Fruit fly (Drosophila melanogaster) whole organism, embryonic: Measurements from ENCODE around the gene Mkk4.
A peak's percentile ranks its signal among the peaks of the same experiment; 100 is the strongest.

Experiments
- Atf3 ChIP-seq: fragments of 200-800 bp; sonication (Bioruptor generic); optimal IDR thresholded peaks from 3 replicates; lab custom pipeline; 2016; ENCODE audit warnings: missing biosample characterization, missing genetic modification characterization
- Bteb2 ChIP-seq: fragments of 200-800 bp; sonication (Bioruptor generic); optimal IDR thresholded peaks from 2 replicates; lab custom pipeline; 2016; ENCODE audit warnings: missing biosample characterization, missing genetic modification characterization
- CG10209 ChIP-seq: fragments of 200-800 bp; sonication (Bioruptor generic); optimal IDR thresholded peaks from 3 replicates; lab custom pipeline; 2017; ENCODE audit warnings: missing biosample characterization, mild to moderate bottlenecking, missing genetic modification characterization, missing genetic modification reagents
- CG10654 ChIP-seq: fragments of 200-800 bp; sonication (Bioruptor generic); optimal IDR thresholded peaks from 2 replicates; lab custom pipeline; 2016; ENCODE audit warnings: missing biosample characterization, missing genetic modification characterization
- CG11085 ChIP-seq: fragments of 200-800 bp; sonication (Bioruptor generic); IDR thresholded peaks from 2 replicates; pipeline ENCODE4 v1.3.6; 2022; ENCODE audit warnings: missing biosample characterization, missing genetic modification characterization
- CG11093 ChIP-seq: fragments of 200-800 bp; sonication (Bioruptor generic); IDR thresholded peaks from 3 replicates; pipeline ENCODE4 v1.3.6; 2022; ENCODE audit warnings: missing biosample characterization, missing genetic modification characterization
- CG11695 ChIP-seq: fragments of 200-800 bp; sonication (Bioruptor generic); IDR thresholded peaks from 3 replicates; pipeline ENCODE4 v1.3.6; 2022; ENCODE audit warnings: missing biosample characterization, missing genetic modification characterization
- CG12219 ChIP-seq: fragments of 200-800 bp; sonication (Bioruptor generic); optimal IDR thresholded peaks from 3 replicates; lab custom pipeline; 2018; ENCODE audit warnings: missing biosample characterization, mild to moderate bottlenecking, missing genetic modification characterization
- CG12659 ChIP-seq: fragments of 200-800 bp; sonication (Bioruptor generic); optimal IDR thresholded peaks from 3 replicates; lab custom pipeline; 2017; ENCODE audit warnings: mild to moderate bottlenecking, missing biosample characterization, missing genetic modification reagents, missing genetic modification characterization
- CG1602 ChIP-seq: fragments of 200-800 bp; sonication (Bioruptor generic); optimal IDR thresholded peaks from 3 replicates; lab custom pipeline; 2016; ENCODE audit warnings: missing biosample characterization, missing genetic modification characterization
- CG17912 ChIP-seq: fragments of 200-800 bp; sonication (Bioruptor generic); optimal IDR thresholded peaks from 2 replicates; lab custom pipeline; 2018; ENCODE audit warnings: missing biosample characterization, mild to moderate bottlenecking, missing genetic modification characterization
- CG1792 ChIP-seq: fragments of 200-800 bp; sonication (Bioruptor generic); optimal IDR thresholded peaks from 2 replicates; lab custom pipeline; 2016; ENCODE audit warnings: missing biosample characterization, missing genetic modification characterization
- CG3407 ChIP-seq: fragments of 200-800 bp; sonication (Bioruptor generic); optimal IDR thresholded peaks from 2 replicates; lab custom pipeline; 2018; ENCODE audit warnings: missing biosample characterization, mild to moderate bottlenecking, missing genetic modification characterization
- CG34224 ChIP-seq: fragments of 200-800 bp; sonication (Bioruptor generic); IDR thresholded peaks from 3 replicates; pipeline ENCODE4 v1.3.6; 2022; ENCODE audit warnings: missing biosample characterization, missing genetic modification characterization; ENCODE audit not compliant: partially characterized antibody
- CG42726 ChIP-seq: fragments of 200-800 bp; sonication (Bioruptor generic); IDR thresholded peaks from 2 replicates; pipeline ENCODE4 v1.3.6; 2022; ENCODE audit warnings: missing biosample characterization, missing genetic modification characterization; ENCODE audit not compliant: partially characterized antibody
- CG6175 ChIP-seq: fragments of 200-800 bp; sonication (Bioruptor generic); IDR thresholded peaks from 3 replicates; pipeline ENCODE4 v1.3.6; 2022; ENCODE audit warnings: missing biosample characterization, missing genetic modification characterization
- CG6654 ChIP-seq: fragments of 200-800 bp; sonication (Bioruptor generic); optimal IDR thresholded peaks from 2 replicates; lab custom pipeline; 2017; ENCODE audit warnings: missing biosample characterization, mild to moderate bottlenecking, missing genetic modification characterization
- CG6854 ChIP-seq: fragments of 200-800 bp; sonication (Bioruptor generic); optimal IDR thresholded peaks from 3 replicates; lab custom pipeline; 2017; ENCODE audit warnings: missing biosample characterization, mild to moderate bottlenecking, missing genetic modification characterization
- CG7271 ChIP-seq: fragments of 200-800 bp; sonication (Bioruptor generic); optimal IDR thresholded peaks from 2 replicates; lab custom pipeline; 2018; ENCODE audit warnings: missing biosample characterization, mild to moderate bottlenecking, missing genetic modification characterization, moderate library complexity
- CTCF ChIP-seq: fragments of 200-800 bp; sonication (Bioruptor generic); optimal IDR thresholded peaks from 2 replicates; lab custom pipeline; 2017; ENCODE audit warnings: missing biosample characterization, mild to moderate bottlenecking, missing genetic modification characterization, moderate library complexity
- Camta ChIP-seq: fragments of 200-800 bp; sonication (Bioruptor generic); optimal IDR thresholded peaks from 2 replicates; lab custom pipeline; 2016; ENCODE audit warnings: missing biosample characterization, missing genetic modification characterization
- Dbx ChIP-seq: fragments of 200-800 bp; sonication (Bioruptor generic); IDR thresholded peaks from 3 replicates; pipeline ENCODE4 v1.3.6; 2022; ENCODE audit warnings: missing biosample characterization, missing genetic modification characterization
- Dfd ChIP-seq, 2 experiments: fragments of >200 bp; optimal IDR thresholded peaks; 2 replicates each; lab custom pipeline; 2017; ENCODE audit warnings: missing biosample characterization in 2 of 2, missing genetic modification characterization in 2 of 2
- Elba2 ChIP-seq: fragments of 200-800 bp; sonication (Bioruptor generic); optimal IDR thresholded peaks from 3 replicates; lab custom pipeline; 2016; ENCODE audit warnings: missing biosample characterization, missing genetic modification characterization
- Ets97D ChIP-seq: fragments of 200-800 bp; sonication (Bioruptor generic); optimal IDR thresholded peaks from 3 replicates; lab custom pipeline; 2016; ENCODE audit warnings: missing biosample characterization, missing genetic modification characterization
- GATAe ChIP-seq: fragments of 200-800 bp; sonication (Bioruptor generic); conservative IDR thresholded peaks from 2 replicates; pipeline ENCODE4 v1.3.6; 2022; ENCODE audit warnings: missing biosample characterization, missing genetic modification characterization
- HmgZ ChIP-seq: fragments of 200-800 bp; sonication (Bioruptor generic); optimal IDR thresholded peaks from 2 replicates; lab custom pipeline; 2018; ENCODE audit warnings: missing biosample characterization, mild to moderate bottlenecking, missing genetic modification characterization
- Med ChIP-seq: fragments of 200-800 bp; sonication (Bioruptor generic); peaks from one replicate; lab custom pipeline; 2016; ENCODE audit warnings: missing biosample characterization, missing genetic modification characterization, mild to moderate bottlenecking, inconsistent platforms, moderate library complexity
- Ravus ChIP-seq: fragments of 200-800 bp; sonication (Bioruptor generic); IDR thresholded peaks from 2 replicates; pipeline ENCODE4 v1.3.6; 2022; ENCODE audit warnings: missing biosample characterization, missing genetic modification characterization
- Ssrp ChIP-seq: fragments of 200-800 bp; sonication (Bioruptor generic); optimal IDR thresholded peaks from 2 replicates; lab custom pipeline; 2018; ENCODE audit warnings: missing biosample characterization, mild to moderate bottlenecking, missing genetic modification characterization, moderate library complexity
- Xbp1 ChIP-seq: fragments of 200-800 bp; sonication (Bioruptor generic); optimal IDR thresholded peaks from 3 replicates; lab custom pipeline; 2016; ENCODE audit warnings: missing biosample characterization, mild to moderate bottlenecking, missing genetic modification characterization
- YL-1 ChIP-seq: fragments of 200-800 bp; sonication (Bioruptor generic); optimal IDR thresholded peaks from 3 replicates; lab custom pipeline; 2017; ENCODE audit warnings: missing biosample characterization, mild to moderate bottlenecking, missing genetic modification characterization
- ap ChIP-seq: fragments of 200-800 bp; sonication (Bioruptor generic); IDR thresholded peaks from 2 replicates; pipeline ENCODE4 v1.3.6; 2022; ENCODE audit warnings: missing biosample characterization, missing genetic modification characterization
- bcd ChIP-seq: fragments of 200-800 bp; sonication (Bioruptor generic); optimal IDR thresholded peaks from 2 replicates; lab custom pipeline; 2017; ENCODE audit warnings: missing biosample characterization, mild to moderate bottlenecking, missing genetic modification characterization
- cad ChIP-seq: fragments of >200 bp; optimal IDR thresholded peaks from 2 replicates; lab custom pipeline; 2017; ENCODE audit warnings: missing biosample characterization, missing genetic modification characterization
- cato ChIP-seq: fragments of 200-800 bp; sonication (Bioruptor generic); optimal IDR thresholded peaks from 2 replicates; lab custom pipeline; 2016; ENCODE audit warnings: missing biosample characterization, missing genetic modification characterization, borderline replicate concordance
- caup ChIP-seq: fragments of 200-800 bp; sonication (Bioruptor generic); optimal IDR thresholded peaks from 3 replicates; lab custom pipeline; 2017; ENCODE audit warnings: missing biosample characterization, mild to moderate bottlenecking, missing genetic modification characterization, moderate library complexity; ENCODE audit not compliant: severe bottlenecking
- chm ChIP-seq: fragments of 200-800 bp; sonication (Bioruptor generic); IDR thresholded peaks from 2 replicates; pipeline ENCODE4 v1.3.6; 2022; ENCODE audit warnings: missing biosample characterization, missing genetic modification characterization
- emc ChIP-seq: fragments of 200-800 bp; sonication (Bioruptor generic); optimal IDR thresholded peaks from 2 replicates; lab custom pipeline; 2016; ENCODE audit warnings: missing biosample characterization, missing genetic modification characterization
- eyg ChIP-seq: fragments of 200-800 bp; sonication (Bioruptor generic); optimal IDR thresholded peaks from 3 replicates; lab custom pipeline; 2016; ENCODE audit warnings: missing biosample characterization, missing genetic modification characterization
- jumu ChIP-seq: fragments of 200-800 bp; sonication (Bioruptor generic); optimal IDR thresholded peaks from 3 replicates; lab custom pipeline; 2016; ENCODE audit warnings: missing biosample characterization, missing genetic modification characterization
- mam ChIP-seq: fragments of 200-800 bp; sonication (Bioruptor generic); optimal IDR thresholded peaks from 3 replicates; lab custom pipeline; 2016; ENCODE audit warnings: missing biosample characterization, missing genetic modification characterization
- nmo ChIP-seq: fragments of 200-800 bp; sonication (Bioruptor generic); optimal IDR thresholded peaks from 2 replicates; lab custom pipeline; 2018; ENCODE audit warnings: missing biosample characterization, mild to moderate bottlenecking, missing genetic modification characterization, moderate library complexity
- oc ChIP-seq: fragments of 200-800 bp; sonication (Bioruptor generic); optimal IDR thresholded peaks from 2 replicates; lab custom pipeline; 2018; ENCODE audit warnings: missing biosample characterization, mild to moderate bottlenecking, missing genetic modification characterization, moderate library complexity
- peb ChIP-seq: fragments of 200-800 bp; sonication (Bioruptor generic); IDR thresholded peaks from 2 replicates; pipeline ENCODE4 v1.3.6; 2022; ENCODE audit warnings: missing biosample characterization, missing genetic modification characterization
- pros ChIP-seq: fragments of 200-800 bp; sonication (Bioruptor generic); optimal IDR thresholded peaks from 3 replicates; lab custom pipeline; 2019; ENCODE audit warnings: missing biosample characterization, mild to moderate bottlenecking, missing genetic modification characterization, moderate library complexity
- row ChIP-seq: fragments of 200-800 bp; sonication (Bioruptor generic); IDR thresholded peaks from 3 replicates; pipeline ENCODE4 v1.3.6; 2022; ENCODE audit warnings: missing biosample characterization, missing genetic modification characterization
- shn ChIP-seq: fragments of 200-800 bp; sonication (Bioruptor generic); optimal IDR thresholded peaks from 3 replicates; lab custom pipeline; 2016; ENCODE audit warnings: missing biosample characterization, missing genetic modification characterization
- slou ChIP-seq: fragments of 200-800 bp; sonication (Bioruptor generic); optimal IDR thresholded peaks from 3 replicates; lab custom pipeline; 2016; ENCODE audit warnings: missing biosample characterization, missing genetic modification characterization
- tio ChIP-seq: fragments of 200-800 bp; sonication (Bioruptor generic); optimal IDR thresholded peaks from 2 replicates; lab custom pipeline; 2017; ENCODE audit warnings: missing biosample characterization, missing genetic modification characterization, inconsistent platforms

Mkk4 gene

DNA sequence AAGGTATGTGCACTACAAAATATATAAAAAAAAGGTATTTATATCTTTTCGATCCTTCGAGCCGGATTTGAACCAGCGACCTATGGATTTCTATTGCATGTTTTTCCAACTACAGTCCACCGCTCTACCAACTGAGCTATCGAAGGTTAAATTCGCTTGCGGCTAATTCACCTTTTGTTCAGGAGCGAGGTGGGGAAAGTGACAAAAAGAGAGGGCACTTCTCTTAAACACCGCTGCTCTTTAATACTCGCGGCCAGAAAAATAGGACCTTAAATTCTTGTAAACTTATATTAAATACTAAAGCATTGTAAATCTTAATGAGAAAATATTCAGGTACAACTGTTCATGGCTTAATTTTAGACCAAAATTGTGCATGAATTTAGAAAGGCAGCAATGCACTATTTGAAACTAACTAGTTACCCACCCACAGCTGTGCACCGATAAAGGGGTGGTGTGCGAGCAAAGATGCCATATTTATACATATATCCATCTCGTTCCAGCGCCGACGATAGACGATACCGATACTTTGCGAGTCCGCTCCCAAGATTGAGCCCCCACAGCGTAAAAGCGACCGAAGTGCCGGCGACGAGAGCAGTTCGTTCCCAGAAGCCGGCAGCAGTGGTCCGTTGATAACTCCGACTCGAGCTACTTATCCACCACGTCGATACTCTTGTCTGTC, 18.6 kb upstream of the Mkk4 start (continued):
- TF ChIP-seq CG1792 (GFP tag; lab: Kevin White, UChicago), result peak; percentile 96
- peak; percentile 88 for TF ChIP-seq CG11085
- peak; percentile 92 for TF ChIP-seq Ets97D (GFP tag; lab: Kevin White, UChicago)
- peak; percentile 98 for TF ChIP-seq CG6854 (GFP tag; lab: Kevin White, UChicago)
- TF ChIP-seq Elba2, result peak; percentile 65
- peak; percentile 98 for TF ChIP-seq Xbp1 (GFP tag; lab: Kevin White, UChicago)
- TF ChIP-seq CG11093 (GFP tag; lab: Robert Waterston, UW), result peak; percentile 90
- TF ChIP-seq Ssrp (tag; lab: Kevin White, UChicago), result peak; percentile 96
- peak; percentile 99 for TF ChIP-seq HmgZ (tag; lab: Kevin White, UChicago)
- peak; percentile 69 for TF ChIP-seq CTCF (GFP tag; lab: Kevin White, UChicago)
- peak; percentile 97 for TF ChIP-seq Bteb2 (GFP tag; lab: Kevin White, UChicago)
- peak; percentile 88 for TF ChIP-seq YL-1 (GFP tag; lab: Kevin White, UChicago)
- TF ChIP-seq chm (GFP tag; lab: Robert Waterston, UW), result peak; percentile 98
- peak; percentile 84; the same call in 1 of the 2 replicates for TF ChIP-seq CG42726 (GFP tag; lab: Robert Waterston, UW)
- TF ChIP-seq CG10209 (GFP tag; lab: Kevin White, UChicago), result peak; percentile 98
- TF ChIP-seq CG12659 (GFP tag; lab: Kevin White, UChicago), result peak; percentile 99
- peak; percentile 92 for TF ChIP-seq CG7271 (tag; lab: Kevin White, UChicago)
- peak; percentile 87 for TF ChIP-seq pros
- peak; percentile 93 for TF ChIP-seq slou (GFP tag; lab: Kevin White, UChicago)
- peak; percentile 97 for TF ChIP-seq row (GFP tag; lab: Robert Waterston, UW)
- TF ChIP-seq bcd, result peak; percentile 98
- TF ChIP-seq shn (GFP tag; lab: Kevin White, UChicago), result peak; percentile 91
- peak; percentile 98 for TF ChIP-seq mam
- TF ChIP-seq Camta (GFP tag; lab: Kevin White, UChicago), result peak; percentile 96
- peak; percentile 98 for TF ChIP-seq caup (GFP tag; lab: Kevin White, UChicago)
- TF ChIP-seq GATAe, result peak; percentile 84
- TF ChIP-seq cato (GFP tag; lab: Kevin White, UChicago), result peak; percentile 93
- TF ChIP-seq tio (GFP tag; lab: Kevin White, UChicago), result peak; percentile 95
- peak; percentile 95 for TF ChIP-seq ap
- TF ChIP-seq Med (GFP tag; lab: Kevin White, UChicago), result peak; percentile 100
- TF ChIP-seq CG6654 (GFP tag; lab: Kevin White, UChicago), result peak; percentile 89
- peak; percentile 96 for TF ChIP-seq Dbx (GFP tag; lab: Robert Waterston, UW)
- peak; percentile 95 for TF ChIP-seq eyg (GFP tag; lab: Kevin White, UChicago)
- peak; percentile 98 for TF ChIP-seq nmo (GFP tag; lab: Kevin White, UChicago)
- peak; percentile 98 for TF ChIP-seq CG11695 (GFP tag; lab: Robert Waterston, UW)
- TF ChIP-seq CG6175 (GFP tag; lab: Robert Waterston, UW), result peak; percentile 85
- no peak for TF ChIP-seq cad (GFP tag; lab: Kevin White, UChicago)
- peak; percentile 84 for TF ChIP-seq CG17912 (GFP tag; lab: Kevin White, UChicago)
- TF ChIP-seq Ravus (GFP tag; lab: Robert Waterston, UW), result peak; percentile 85
- no peak for TF ChIP-seq Dfd (GFP tag; optimal IDR thresholded peaks at IDR 0.05; lab: Kevin White, UChicago)
- peak; percentile 96 for TF ChIP-seq CG1602 (GFP tag; lab: Kevin White, UChicago)
- peak; percentile 91 for TF ChIP-seq peb
- peak; percentile 98 for TF ChIP-seq oc (tag; lab: Kevin White, UChicago)
- TF ChIP-seq emc (GFP tag; lab: Kevin White, UChicago), result peak; percentile 92
- TF ChIP-seq CG3407 (GFP tag; lab: Kevin White, UChicago), result peak; percentile 95
- TF ChIP-seq jumu (GFP tag; lab: Kevin White, UChicago), result peak; percentile 97
- peak; percentile 69; the same call in 1 of the 3 replicates for TF ChIP-seq CG34224 (GFP tag; lab: Robert Waterston, UW)
- peak; percentile 99 for TF ChIP-seq CG12219 (GFP tag; lab: Kevin White, UChicago)
- peak; percentile 92 for TF ChIP-seq Atf3 (GFP tag; lab: Kevin White, UChicago)
- TF ChIP-seq CG10654 (GFP tag; lab: Kevin White, UChicago), result peak; percentile 96
